Worm (Caenorhabditis elegans): ENCODE measurements around the gene F39F10.5.

The F39F10.5 gene

DNA sequence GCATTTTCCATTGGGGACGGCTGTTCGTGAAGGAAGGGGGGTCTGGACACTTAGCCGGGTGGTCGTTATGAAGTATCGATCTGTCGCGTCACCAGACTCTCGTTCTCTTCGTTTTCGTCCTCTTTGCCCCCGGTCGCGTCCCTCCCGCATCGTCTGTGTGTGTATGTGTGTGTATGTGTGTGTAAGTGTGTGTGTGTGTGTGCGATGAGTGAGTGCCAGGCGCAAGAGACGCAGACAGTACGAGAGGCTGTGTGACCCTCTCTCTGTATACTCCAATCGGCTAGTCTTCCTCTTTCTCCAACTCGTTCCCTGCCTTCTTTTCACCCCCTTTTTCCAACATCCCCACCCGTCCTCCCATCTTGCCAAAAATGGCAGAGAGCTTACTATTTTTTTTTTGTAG, 47.8 kb upstream of the F39F10.5 start (continued):
- TF ChIP-seq fkh-6 (tag; optimal IDR thresholded peaks at IDR 0.05) (peak; percentile 55), elt-4 (tag; optimal IDR thresholded peaks at IDR 0.05) (no peak), syd-9 (tag; optimal IDR thresholded peaks at IDR 0.05) (peak; percentile 68), ama-1 (optimal IDR thresholded peaks at IDR 0.05) (no peak), npax-4 (tag; optimal IDR thresholded peaks at IDR 0.05) (no peak), odd-2 (tag; optimal IDR thresholded peaks at IDR 0.05) (no peak), lin-11 (tag; optimal IDR thresholded peaks at IDR 0.05) (no peak), dve-1 (tag; optimal IDR thresholded peaks at IDR 0.05) (peak; percentile 59), ceh-45 (GFP tag; IDR thresholded peaks at IDR 0.05) (no peak), gmeb-2 (tag; optimal IDR thresholded peaks at IDR 0.05) (peak; percentile 17), ceh-14 (tag; optimal IDR thresholded peaks at IDR 0.05) (peak; percentile 28), ceh-24 (tag; optimal IDR thresholded peaks at IDR 0.05) (no peak), unc-42 (tag; optimal IDR thresholded peaks at IDR 0.05) (peak; percentile 67), fkh-10 (GFP tag; optimal IDR thresholded peaks at IDR 0.05) (no peak), nhr-232 (tag; optimal IDR thresholded peaks at IDR 0.05) (no peak), rnt-1 (tag; optimal IDR thresholded peaks at IDR 0.05) (peak; percentile 82), ceh-34 (tag; optimal IDR thresholded peaks at IDR 0.05) (peak; percentile 87), ceh-9 (tag; optimal IDR thresholded peaks at IDR 0.05) (no peak), ceh-22 (tag; optimal IDR thresholded peaks at IDR 0.05) (peak; percentile 66), pha-2 (tag; optimal IDR thresholded peaks at IDR 0.05) (peak; percentile 6), ceh-48 (tag; optimal IDR thresholded peaks at IDR 0.05) (peak; percentile 91), ceh-31 (tag; optimal IDR thresholded peaks at IDR 0.05) (peak; percentile 88), C08G9.2 (tag; optimal IDR thresholded peaks at IDR 0.05) (peak; percentile 35), zip-5 (tag; optimal IDR thresholded peaks at IDR 0.05) (no peak)

DNA sequence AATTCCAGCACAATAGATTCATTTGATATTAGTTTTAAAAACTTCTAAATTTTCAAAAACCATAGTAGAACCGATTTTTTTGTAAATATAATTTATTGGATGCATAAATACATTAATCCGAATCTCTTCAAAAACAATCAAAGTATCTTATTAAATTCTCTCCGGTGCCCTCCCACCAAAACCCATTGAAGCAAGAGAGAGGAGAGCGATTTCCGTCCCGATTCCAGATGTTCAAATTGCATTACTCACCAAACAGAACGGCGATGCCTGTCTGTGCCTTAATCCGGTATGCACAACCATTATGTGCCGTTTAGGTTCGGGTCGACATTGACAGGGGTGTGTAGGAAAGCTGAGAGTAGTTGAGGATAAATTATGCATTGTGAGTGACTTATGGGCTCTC, 46.8 kb upstream of the F39F10.5 start:
- TF ChIP-seq che-1 (tag; optimal IDR thresholded peaks at IDR 0.05) (no peak), F13H6.1 (tag; optimal IDR thresholded peaks at IDR 0.05) (no peak), unc-42 (tag; optimal IDR thresholded peaks at IDR 0.05) (peak; percentile 65), unc-55 (GFP tag; optimal IDR thresholded peaks at IDR 0.05) (no peak)

DNA sequence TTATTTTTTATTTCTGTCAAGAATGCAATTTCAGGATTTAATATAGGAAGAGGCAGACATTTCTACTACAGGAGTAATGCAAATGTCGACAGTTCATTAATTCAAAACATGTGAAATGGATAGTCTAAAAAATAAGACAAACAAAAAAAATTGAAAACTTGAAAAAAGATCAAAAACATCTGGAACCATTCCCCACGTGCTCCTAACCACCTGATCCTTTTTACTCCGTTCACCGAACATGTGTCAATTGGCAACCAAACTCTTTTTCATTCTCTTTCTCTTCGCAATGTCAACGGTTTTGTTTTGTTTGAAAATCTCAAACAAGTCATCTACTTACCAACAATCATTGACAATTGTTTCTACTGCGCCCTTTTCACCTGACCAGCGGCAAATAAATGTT, 44.4 kb upstream of the F39F10.5 start:
- TF ChIP-seq ceh-19 (GFP tag; optimal IDR thresholded peaks at IDR 0.05): no peak
- TF ChIP-seq ceh-14 (tag; optimal IDR thresholded peaks at IDR 0.05): no peak
- TF ChIP-seq hlh-15 (tag; optimal IDR thresholded peaks at IDR 0.05): no peak
- no peak for TF ChIP-seq nhr-11 (tag; optimal IDR thresholded peaks at IDR 0.05)
- TF ChIP-seq elt-4 (tag; optimal IDR thresholded peaks at IDR 0.05): no peak
- TF ChIP-seq nfya-1 (tag; optimal IDR thresholded peaks at IDR 0.05): no peak
- no peak for TF ChIP-seq unc-42 (tag; optimal IDR thresholded peaks at IDR 0.05)
- no peak for TF ChIP-seq pag-3 (tag; optimal IDR thresholded peaks at IDR 0.05; ENCODE audit: borderline replicate concordance)

DNA sequence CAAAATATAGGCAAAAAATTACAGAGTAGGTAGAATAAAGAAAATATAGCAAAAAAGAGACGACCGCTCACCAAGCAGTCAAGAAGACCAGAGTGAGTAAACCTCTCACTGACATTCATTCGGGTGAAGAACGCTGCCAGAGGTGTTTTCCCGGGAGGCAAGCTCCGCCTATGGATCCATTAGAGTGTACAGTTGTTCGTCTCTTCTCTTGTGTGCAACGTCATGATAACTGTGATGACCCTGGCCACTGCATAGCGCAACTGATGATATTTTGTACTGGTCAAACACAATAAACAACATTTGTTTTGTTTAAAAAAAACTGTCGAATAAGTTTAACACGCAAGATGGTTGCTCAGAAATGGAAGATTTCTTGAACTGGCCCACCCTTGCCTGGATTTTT, 39.3 kb upstream of the F39F10.5 start, which contains the start of gene F52G3.8:
TSS of gene F52G3.8 (minus strand) at position 101 of the 400 bp plus-strand sequence.
- TF ChIP-seq nfya-1 (tag; optimal IDR thresholded peaks at IDR 0.05) (no peak), ceh-34 (tag; optimal IDR thresholded peaks at IDR 0.05) (no peak), pat-9 (tag; optimal IDR thresholded peaks at IDR 0.05) (no peak), ceh-19 (GFP tag; optimal IDR thresholded peaks at IDR 0.05) (no peak), unc-86 (tag; optimal IDR thresholded peaks at IDR 0.05) (no peak), K02D7.2 (tag; optimal IDR thresholded peaks at IDR 0.05) (no peak), ama-1 (optimal IDR thresholded peaks at IDR 0.05) (no peak), pax-1 (tag; optimal IDR thresholded peaks at IDR 0.05) (no peak), pros-1 (tag; optimal IDR thresholded peaks at IDR 0.05) (no peak)

Measured in whole organism, late embryonic.